Fruit fly (Drosophila melanogaster): ENCODE measurements around the gene prage.

dm6 chrX:1831219-1831555, 57.7 kb downstream of the prage start:
- no peak for TF ChIP-seq Lpt (GFP tag; optimal IDR thresholded peaks at IDR 0.05)
- no peak for TF ChIP-seq CG3995 (GFP tag; optimal IDR thresholded peaks at IDR 0.05)
- TF ChIP-seq Abd-B (GFP tag; optimal IDR thresholded peaks at IDR 0.05): no peak
- no peak for TF ChIP-seq CG34224 (GFP tag; IDR thresholded peaks at IDR 0.05; ENCODE audit: partially characterized antibody)
- TF ChIP-seq Med (GFP tag): no peak
- no peak for TF ChIP-seq CG31365 (tag; optimal IDR thresholded peaks at IDR 0.05)
- no peak for TF ChIP-seq mam (GFP tag; optimal IDR thresholded peaks at IDR 0.05)
- TF ChIP-seq CG11085 (GFP tag; IDR thresholded peaks at IDR 0.05): no peak
- TF ChIP-seq Drgx (GFP tag; IDR thresholded peaks at IDR 0.05): no peak

Data from whole organism, embryonic.